Fruit fly (Drosophila melanogaster): ENCODE data around the gene CG4558.

- TF ChIP-seq Snoo (tag; optimal IDR thresholded peaks at IDR 0.05) (peak; percentile 84), CG9948 (tag; optimal IDR thresholded peaks at IDR 0.05) (peak; percentile 70), rn (GFP tag; IDR thresholded peaks at IDR 0.05) (no peak), gl (tag; optimal IDR thresholded peaks at IDR 0.05) (no peak), CG8301 (tag; optimal IDR thresholded peaks at IDR 0.05) (peak; percentile 82), EcR (GFP tag; optimal IDR thresholded peaks at IDR 0.05) (no peak), CG15710 (tag; optimal IDR thresholded peaks at IDR 0.05) (peak; percentile 59), CG14655 (GFP tag; optimal IDR thresholded peaks at IDR 0.05) (peak; percentile 92), CG17806 (tag; optimal IDR thresholded peaks at IDR 0.05) (peak; percentile 69), fd96Ca (GFP tag; IDR thresholded peaks at IDR 0.05) (peak; percentile 68)
Measured at dm6 chrX:6859756-6860412, 10.3 kb downstream of the CG4558 start.
